Worm (Caenorhabditis elegans): ENCODE measurements around the gene C47A10.16.
A peak's percentile ranks its signal among the peaks of the same experiment; 100 is the strongest.

C47A10.16 gene

ce11 chrV:17780285-17780684 is 15.3 kb upstream of the C47A10.16 start:
- no peak for TF ChIP-seq snpc-4 (GFP tag; optimal IDR thresholded peaks at IDR 0.05)
- peak in 1 of 4 experiments; percentile 10 for TF ChIP-seq snpc-4 (tag; optimal IDR thresholded peaks at IDR 0.05)
- peak; percentile 56 for TF ChIP-seq nhr-80 (tag; optimal IDR thresholded peaks at IDR 0.05)
- TF ChIP-seq ztf-26 (tag; optimal IDR thresholded peaks at IDR 0.05): no peak

- TF ChIP-seq ama-1 (optimal IDR thresholded peaks at IDR 0.05): no peak
- no peak for TF ChIP-seq ama-1 (GFP tag; optimal IDR thresholded peaks at IDR 0.05)
- TF ChIP-seq egl-44 (GFP tag; IDR thresholded peaks at IDR 0.05): no peak
- TF ChIP-seq him-1 (tag; optimal IDR thresholded peaks at IDR 0.05): no peak
These were observed 12.6 kb upstream of the C47A10.16 start, which contains the start of gene C47A10.12 for ce11 chrV:17777624-17778023. TSS of gene C47A10.12 (plus strand) at chrV:17777924.

ce11 chrV:17777127-17777526 is 12.2 kb upstream of the C47A10.16 start, which contains the start of gene ddo-1:
TSS of gene ddo-1 (minus strand) at chrV:17777227.
- TF ChIP-seq egl-18 (GFP tag; IDR thresholded peaks at IDR 0.05) (no peak), athp-1 (tag; optimal IDR thresholded peaks at IDR 0.05) (no peak), Y53F4B.3 (GFP tag; IDR thresholded peaks at IDR 0.05) (no peak), T07F8.4 (tag; optimal IDR thresholded peaks at IDR 0.05) (no peak)

- TF ChIP-seq dpff-1 (tag; optimal IDR thresholded peaks at IDR 0.05) (no peak), ceh-40 (GFP tag; IDR thresholded peaks at IDR 0.05) (no peak), rec-8 (tag; optimal IDR thresholded peaks at IDR 0.05) (no peak), xnd-1 (tag; optimal IDR thresholded peaks at IDR 0.05) (no peak), egl-44 (GFP tag; IDR thresholded peaks at IDR 0.05) (no peak), lir-1 (GFP tag; conservative IDR thresholded peaks at IDR 0.05) (no peak), snpc-1.1 (tag; optimal IDR thresholded peaks at IDR 0.05; ENCODE audit: insufficient read depth) (no peak), hrde-1 (tag; optimal IDR thresholded peaks at IDR 0.05; ENCODE audit: borderline replicate concordance) (no peak), K12H6.12 (tag; optimal IDR thresholded peaks at IDR 0.05) (no peak), somi-1 (GFP tag; optimal IDR thresholded peaks at IDR 0.05) (no peak), F33H1.4 (GFP tag; IDR thresholded peaks at IDR 0.05) (no peak)
These were observed 8.1 kb upstream of the C47A10.16 start, which contains the start of gene sre-21 for ce11 chrV:17773108-17773507. TSS of gene sre-21 (minus strand) at chrV:17773208.

ce11 chrV:17767768-17768167 is 2.8 kb upstream of the C47A10.16 start:
- TF ChIP-seq him-1 (tag; optimal IDR thresholded peaks at IDR 0.05) (no peak), B0019.2 (GFP tag; conservative IDR thresholded peaks at IDR 0.05) (no peak), let-526 (GFP tag; IDR thresholded peaks at IDR 0.05) (no peak), K12H6.12 (tag; optimal IDR thresholded peaks at IDR 0.05) (no peak), nhr-27 (tag; optimal IDR thresholded peaks at IDR 0.05) (no peak), snpc-1.3 (tag; optimal IDR thresholded peaks at IDR 0.05; ENCODE audit: insufficient read depth) (no peak), F37B4.10 (GFP tag; IDR thresholded peaks at IDR 0.05) (no peak), lin-54 (GFP tag; optimal IDR thresholded peaks at IDR 0.05) (no peak), rpc-1 (optimal IDR thresholded peaks at IDR 0.05) (no peak), rpc-1 (tag; optimal IDR thresholded peaks at IDR 0.05) (peak; percentile 61), tbp1 (GFP tag; optimal IDR thresholded peaks at IDR 0.05) (peak; percentile 74), B0261.1 (tag; optimal IDR thresholded peaks at IDR 0.05) (peak; percentile 29), lin-26 (GFP tag; IDR thresholded peaks at IDR 0.05) (0 out of 2 replicates have a peak, but pooled peaks have one; percentile 32), ztf-6 (GFP tag; IDR thresholded peaks at IDR 0.05) (no peak), somi-1 (GFP tag; optimal IDR thresholded peaks at IDR 0.05) (no peak), Y53G8AR.9 (GFP tag; conservative IDR thresholded peaks at IDR 0.05) (no peak)

Measured in whole organism, young adult.